Worm (Caenorhabditis elegans): Measurements from ENCODE around the gene str-101.

- TF ChIP-seq tab-1 (GFP tag; IDR thresholded peaks at IDR 0.05), result no peak
- TF ChIP-seq flt-1 (GFP tag; IDR thresholded peaks at IDR 0.05), result no peak
- no peak for TF ChIP-seq med-1 (GFP tag; optimal IDR thresholded peaks at IDR 0.05; ENCODE audit: insufficient read depth)
- TF ChIP-seq ztf-29 (GFP tag; IDR thresholded peaks at IDR 0.05), result no peak
- no peak for TF ChIP-seq T22C8.4 (GFP tag; IDR thresholded peaks at IDR 0.05)
Measured at ce11 chrV:15693682-15694081, 18.1 kb downstream of the str-101 start, which contains the start of gene nhr-198.

All from whole organism, midembryonic.